Worm (Caenorhabditis elegans) whole organism, L4/young adult: ENCODE data around the gene ZK381.8.

Source experiments
- W03F9.2 ChIP-seq: fragments of 150-350 bp; optimal IDR thresholded peaks from 2 replicates; lab custom pipeline; 2014; ENCODE audit warnings: missing biosample characterization, missing genetic modification characterization
- dao-5 ChIP-seq: sonication (generic microtip); optimal IDR thresholded peaks from 2 replicates; lab custom pipeline; 2016; ENCODE audit warnings: missing genotype, missing genetic modification characterization, moderate library complexity, missing compliant biosample characterization
- him-1 ChIP-seq: sonication (generic microtip); optimal IDR thresholded peaks from 2 replicates; lab custom pipeline; 2016; ENCODE audit warnings: missing genotype, missing genetic modification reagents, missing genetic modification characterization, missing compliant biosample characterization

DNA sequence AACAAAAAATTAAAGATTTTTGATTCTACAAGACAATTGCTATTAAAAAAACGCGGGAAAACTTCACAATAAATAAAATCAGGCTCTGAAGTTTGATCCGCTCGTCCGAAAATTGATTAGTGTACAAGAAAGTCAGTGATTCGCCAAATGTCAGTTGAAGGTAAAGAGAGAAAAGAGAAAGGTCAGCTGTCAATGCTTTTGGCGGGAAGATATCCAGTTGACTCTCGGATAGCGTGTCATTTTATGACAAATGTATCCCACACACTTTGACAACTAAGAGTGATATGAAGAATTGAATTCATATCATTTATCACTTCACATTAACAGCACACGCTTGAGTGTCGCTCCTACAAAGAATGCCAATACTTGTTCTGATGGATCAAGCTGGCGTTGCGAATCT is 23.3 kb downstream of the ZK381.8 start:
- TF ChIP-seq dao-5 (tag; lab: Kevin White, UChicago) (no peak), him-1 (tag; lab: Kevin White, UChicago) (no peak), W03F9.2 (tag; lab: Kevin White, UChicago) (no peak)
